Fruit fly (Drosophila melanogaster) whole organism, adult: ENCODE results near the gene CG4133.
A peak's percentile ranks its signal among the peaks of the same experiment; 100 is the strongest.

Source experiments
- CG12768 ChIP-seq: fragments of 200-800 bp; sonication (Bioruptor generic); optimal IDR thresholded peaks from 2 replicates; lab custom pipeline; 2017; ENCODE audit warnings: missing biosample characterization, missing genetic modification characterization, mild to moderate bottlenecking, moderate library complexity, missing genetic modification reagents
- Clk ChIP-seq: fragments of 200-800 bp; sonication (Bioruptor generic); optimal IDR thresholded peaks from 2 replicates; lab custom pipeline; 2017; ENCODE audit warnings: missing biosample characterization, missing genetic modification characterization
- kay ChIP-seq: fragments of 200-800 bp; sonication (Bioruptor generic); peaks from one replicate; lab custom pipeline; 2016; ENCODE audit warnings: missing biosample characterization, missing genetic modification characterization, borderline replicate concordance
- ovo ChIP-seq: fragments of 200-800 bp; sonication (Bioruptor generic); optimal IDR thresholded peaks from 2 replicates; lab custom pipeline; 2016; ENCODE audit warnings: missing biosample characterization, missing genetic modification characterization
- toe ChIP-seq: fragments of 200-800 bp; sonication (Bioruptor generic); optimal IDR thresholded peaks from 2 replicates; lab custom pipeline; 2016; ENCODE audit warnings: missing biosample characterization, missing genetic modification characterization

- TF ChIP-seq CG12768 (GFP tag; lab: Kevin White, UChicago) (peak; percentile 94), Clk (GFP tag; lab: Kevin White, UChicago) (peak; percentile 16), ovo (GFP tag; lab: Kevin White, UChicago) (no peak), kay (GFP tag; lab: Kevin White, UChicago) (peak; percentile 75), toe (GFP tag; lab: Kevin White, UChicago) (peak; percentile 18)
Observed at dm6 chr2L:470336-470934, 15.1 kb downstream of the CG4133 start.
